Fruit fly (Drosophila melanogaster) whole organism, embryonic: ENCODE data around the gene Fic.

Source experiments
- B-H2 ChIP-seq: fragments of 200-800 bp; sonication (Bioruptor generic); optimal IDR thresholded peaks from 2 replicates; lab custom pipeline; 2018; ENCODE audit warnings: missing biosample characterization, mild to moderate bottlenecking, missing genetic modification characterization
- Bdp1 ChIP-seq: fragments of 200-800 bp; sonication (Bioruptor generic); optimal IDR thresholded peaks from 3 replicates; lab custom pipeline; 2016; ENCODE audit warnings: missing biosample characterization, missing genetic modification characterization
- Bgb ChIP-seq: fragments of 200-800 bp; sonication (Bioruptor generic); IDR thresholded peaks from 2 replicates; pipeline ENCODE4 v1.3.6; 2022; ENCODE audit warnings: missing biosample characterization, missing genetic modification characterization; ENCODE audit not compliant: partially characterized antibody
- CG11247 ChIP-seq: fragments of 200-800 bp; sonication (Bioruptor generic); IDR thresholded peaks from 2 replicates; pipeline ENCODE4 v1.3.6; 2022; ENCODE audit warnings: missing biosample characterization, missing genetic modification characterization
- CG11398 ChIP-seq: fragments of 200-800 bp; sonication (Bioruptor generic); optimal IDR thresholded peaks from 2 replicates; lab custom pipeline; 2016; ENCODE audit warnings: missing biosample characterization, missing genetic modification characterization
- CG11456 ChIP-seq: fragments of 200-800 bp; sonication (Bioruptor generic); IDR thresholded peaks from 3 replicates; pipeline ENCODE4 v1.3.6; 2022; ENCODE audit warnings: missing biosample characterization, missing genetic modification characterization
- CG12071 ChIP-seq: fragments of 200-800 bp; sonication (Bioruptor generic); optimal IDR thresholded peaks from 3 replicates; lab custom pipeline; 2018; ENCODE audit warnings: missing biosample characterization, mild to moderate bottlenecking, missing genetic modification characterization
- CG12236 ChIP-seq: fragments of 200-800 bp; sonication (Bioruptor generic); optimal IDR thresholded peaks from 2 replicates; lab custom pipeline; 2016; ENCODE audit warnings: missing biosample characterization, missing genetic modification characterization
- CG12391 ChIP-seq: fragments of 200-800 bp; sonication (Bioruptor generic); optimal IDR thresholded peaks from 3 replicates; lab custom pipeline; 2018; ENCODE audit warnings: missing biosample characterization, mild to moderate bottlenecking, missing genetic modification characterization, moderate library complexity
- CG12659 ChIP-seq: fragments of 200-800 bp; sonication (Bioruptor generic); optimal IDR thresholded peaks from 3 replicates; lab custom pipeline; 2017; ENCODE audit warnings: mild to moderate bottlenecking, missing biosample characterization, missing genetic modification reagents, missing genetic modification characterization
- CG12744 ChIP-seq: fragments of 200-800 bp; sonication (Bioruptor generic); optimal IDR thresholded peaks from 2 replicates; lab custom pipeline; 2016; ENCODE audit warnings: missing biosample characterization, missing genetic modification characterization
- CG12942 ChIP-seq: fragments of 200-800 bp; sonication (Bioruptor generic); optimal IDR thresholded peaks from 3 replicates; lab custom pipeline; 2016; ENCODE audit warnings: missing biosample characterization, missing genetic modification characterization
- CG14860 ChIP-seq: fragments of 200-800 bp; sonication (Bioruptor generic); IDR thresholded peaks from 3 replicates; pipeline ENCODE4 v1.3.6; 2022; ENCODE audit warnings: missing biosample characterization, missing genetic modification characterization; ENCODE audit not compliant: partially characterized antibody
- CG15073 ChIP-seq: fragments of 200-800 bp; sonication (Bioruptor generic); optimal IDR thresholded peaks from 2 replicates; lab custom pipeline; 2016; ENCODE audit warnings: missing biosample characterization, missing genetic modification characterization
- CG16779 ChIP-seq: fragments of 200-800 bp; sonication (Bioruptor generic); IDR thresholded peaks from 2 replicates; pipeline ENCODE4 v1.3.6; 2022; ENCODE audit warnings: missing biosample characterization, missing genetic modification characterization
- CG18262 ChIP-seq: fragments of 200-800 bp; optimal IDR thresholded peaks from 3 replicates; lab custom pipeline; 2019; ENCODE audit warnings: missing biosample characterization, mild to moderate bottlenecking, missing genetic modification characterization, moderate library complexity
- CG18619 ChIP-seq: fragments of 200-800 bp; sonication (Bioruptor generic); optimal IDR thresholded peaks from 3 replicates; lab custom pipeline; 2017; ENCODE audit warnings: missing biosample characterization, mild to moderate bottlenecking, missing genetic modification characterization
- CG2202 ChIP-seq: fragments of 200-800 bp; sonication (Bioruptor generic); optimal IDR thresholded peaks from 2 replicates; lab custom pipeline; 2018; ENCODE audit warnings: missing biosample characterization, mild to moderate bottlenecking, missing genetic modification characterization
- CG2889 ChIP-seq: fragments of 200-800 bp; sonication (Bioruptor generic); IDR thresholded peaks from 3 replicates; pipeline ENCODE4 v1.3.6; 2022; ENCODE audit warnings: missing biosample characterization, missing genetic modification characterization
- CG33557 ChIP-seq: fragments of 200-800 bp; sonication (Bioruptor generic); optimal IDR thresholded peaks from 2 replicates; lab custom pipeline; 2019; ENCODE audit warnings: missing biosample characterization, mild to moderate bottlenecking, missing genetic modification characterization, moderate library complexity
- CG4820 ChIP-seq: fragments of 200-800 bp; sonication (Bioruptor generic); optimal IDR thresholded peaks from 3 replicates; lab custom pipeline; 2016; ENCODE audit warnings: missing biosample characterization, missing genetic modification characterization
- CG7357 ChIP-seq: fragments of 200-800 bp; sonication (Bioruptor generic); IDR thresholded peaks from 3 replicates; pipeline ENCODE4 v1.3.6; 2022; ENCODE audit warnings: missing biosample characterization, missing genetic modification characterization
- CG7786 ChIP-seq: fragments of 200-800 bp; sonication (Bioruptor generic); optimal IDR thresholded peaks from 2 replicates; lab custom pipeline; 2016; ENCODE audit warnings: missing biosample characterization, missing genetic modification characterization
- CG8359 ChIP-seq: fragments of 200-800 bp; sonication (Bioruptor generic); optimal IDR thresholded peaks from 2 replicates; lab custom pipeline; 2017; ENCODE audit warnings: missing biosample characterization, mild to moderate bottlenecking, missing genetic modification characterization, borderline replicate concordance
- CG9215 ChIP-seq: fragments of 200-800 bp; sonication (Bioruptor generic); IDR thresholded peaks from 2 replicates; pipeline ENCODE4 v1.3.6; 2022; ENCODE audit warnings: missing biosample characterization, missing genetic modification characterization
- D19A ChIP-seq: fragments of 200-800 bp; optimal IDR thresholded peaks from 3 replicates; lab custom pipeline; 2019; ENCODE audit warnings: missing biosample characterization, mild to moderate bottlenecking, missing genetic modification characterization, moderate library complexity
- D19B ChIP-seq: fragments of 200-800 bp; sonication (Bioruptor generic); optimal IDR thresholded peaks from 2 replicates; lab custom pipeline; 2017; ENCODE audit warnings: missing biosample characterization, mild to moderate bottlenecking, missing genetic modification characterization
- GATAe ChIP-seq: fragments of 200-800 bp; sonication (Bioruptor generic); conservative IDR thresholded peaks from 2 replicates; pipeline ENCODE4 v1.3.6; 2022; ENCODE audit warnings: missing biosample characterization, missing genetic modification characterization
- Hey ChIP-seq: fragments of 200-800 bp; sonication (Bioruptor generic); optimal IDR thresholded peaks from 3 replicates; lab custom pipeline; 2018; ENCODE audit warnings: missing biosample characterization, mild to moderate bottlenecking, missing genetic modification characterization
- Hmx ChIP-seq: fragments of 200-800 bp; sonication (Bioruptor generic); optimal IDR thresholded peaks from 2 replicates; lab custom pipeline; 2016; ENCODE audit warnings: missing biosample characterization, missing genetic modification characterization
- Stat92E ChIP-seq, 3 experiments: fragments of >200 bp in 2 of 3; fragments of 200-800 bp in 1 of 3; sonication (Bioruptor generic) in 1 of 3; optimal IDR thresholded peaks; 2 replicates each; lab custom pipeline; 2017 to 2019; ENCODE audit warnings: missing biosample characterization in 3 of 3, missing genetic modification characterization in 3 of 3, mild to moderate bottlenecking in 1 of 3, moderate library complexity in 1 of 3
- TFAM ChIP-seq: fragments of 200-800 bp; sonication (Bioruptor generic); optimal IDR thresholded peaks from 2 replicates; lab custom pipeline; 2017; ENCODE audit warnings: missing biosample characterization, missing genetic modification characterization, inconsistent platforms
- Xrp1 ChIP-seq: fragments of 200-800 bp; sonication (Bioruptor generic); IDR thresholded peaks from 2 replicates; pipeline ENCODE4 v1.3.6; 2022; ENCODE audit warnings: missing biosample characterization, missing genetic modification characterization
- amos ChIP-seq: fragments of 200-800 bp; sonication (Bioruptor generic); IDR thresholded peaks from 2 replicates; pipeline ENCODE4 v1.3.6; 2022; ENCODE audit warnings: missing biosample characterization, missing genetic modification characterization; ENCODE audit not compliant: partially characterized antibody
- corto ChIP-seq: fragments of 200-800 bp; sonication (Bioruptor generic); optimal IDR thresholded peaks from 2 replicates; lab custom pipeline; 2016; ENCODE audit warnings: missing biosample characterization, mild to moderate bottlenecking, missing genetic modification characterization, moderate library complexity
- dati ChIP-seq: fragments of 200-800 bp; sonication (Bioruptor generic); IDR thresholded peaks from 2 replicates; pipeline ENCODE4 v1.3.6; 2022; ENCODE audit warnings: missing biosample characterization, missing genetic modification characterization
- eve ChIP-seq, 2 experiments: fragments of >200 bp; optimal IDR thresholded peaks; 2 replicates each; lab custom pipeline; 2017; ENCODE audit warnings: missing biosample characterization in 2 of 2, missing genetic modification characterization in 2 of 2
- exex ChIP-seq: fragments of 200-800 bp; sonication (Bioruptor generic); optimal IDR thresholded peaks from 4 replicates; lab custom pipeline; 2018; ENCODE audit warnings: missing biosample characterization, mild to moderate bottlenecking, missing genetic modification characterization, moderate library complexity
- eyg ChIP-seq: fragments of 200-800 bp; sonication (Bioruptor generic); optimal IDR thresholded peaks from 3 replicates; lab custom pipeline; 2016; ENCODE audit warnings: missing biosample characterization, missing genetic modification characterization
- fd102C ChIP-seq: fragments of 200-800 bp; sonication (Bioruptor generic); optimal IDR thresholded peaks from 2 replicates; lab custom pipeline; 2018; ENCODE audit warnings: missing biosample characterization, mild to moderate bottlenecking, missing genetic modification characterization, moderate library complexity
- gce ChIP-seq: fragments of 200-800 bp; sonication (Bioruptor generic); IDR thresholded peaks from 3 replicates; pipeline ENCODE4 v1.3.6; 2022; ENCODE audit warnings: missing biosample characterization, missing genetic modification characterization
- grau ChIP-seq: fragments of 200-800 bp; optimal IDR thresholded peaks from 3 replicates; lab custom pipeline; 2019; ENCODE audit warnings: missing biosample characterization, mild to moderate bottlenecking, missing genetic modification characterization, moderate library complexity
- gro ChIP-seq: fragments of 200-800 bp; sonication (Bioruptor generic); optimal IDR thresholded peaks from 2 replicates; lab custom pipeline; 2016; ENCODE audit warnings: missing biosample characterization, missing genetic modification characterization
- kah ChIP-seq: fragments of 200-800 bp; sonication (Bioruptor generic); optimal IDR thresholded peaks from 2 replicates; lab custom pipeline; 2018; ENCODE audit warnings: missing biosample characterization, mild to moderate bottlenecking, missing genetic modification characterization
- lov ChIP-seq, 2 experiments: fragments of 200-800 bp in 1 of 2; fragments of >200 bp in 1 of 2; sonication (Bioruptor generic) in 1 of 2; IDR thresholded peaks in 1 of 2; optimal IDR thresholded peaks in 1 of 2; 2 replicates in 1 of 2; 3 replicates in 1 of 2; pipeline versions ENCODE4 v1.3.6 to Lab custom; 2017 to 2022; ENCODE audit warnings: missing biosample characterization in 1 of 2, missing genetic modification characterization in 1 of 2
- nmo ChIP-seq: fragments of 200-800 bp; sonication (Bioruptor generic); optimal IDR thresholded peaks from 2 replicates; lab custom pipeline; 2018; ENCODE audit warnings: missing biosample characterization, mild to moderate bottlenecking, missing genetic modification characterization, moderate library complexity
- onecut ChIP-seq: fragments of 200-800 bp; sonication (Bioruptor generic); IDR thresholded peaks from 2 replicates; pipeline ENCODE4 v1.3.6; 2022; ENCODE audit warnings: missing biosample characterization, missing genetic modification characterization
- ranshi ChIP-seq: fragments of 200-800 bp; sonication (Bioruptor generic); IDR thresholded peaks from 2 replicates; pipeline ENCODE4 v1.3.6; 2022; ENCODE audit warnings: missing biosample characterization, missing genetic modification characterization
- so ChIP-seq: fragments of 200-800 bp; sonication (Bioruptor generic); IDR thresholded peaks from 3 replicates; pipeline ENCODE4 v1.3.6; 2022; ENCODE audit warnings: missing biosample characterization, missing genetic modification characterization
- sr ChIP-seq: fragments of 200-800 bp; sonication (Bioruptor generic); IDR thresholded peaks from 3 replicates; pipeline ENCODE4 v1.3.6; 2022; ENCODE audit warnings: missing biosample characterization, missing genetic modification characterization
- ttk ChIP-seq: fragments of 200-800 bp; sonication (Bioruptor generic); IDR thresholded peaks from 2 replicates; pipeline ENCODE4 v2.1.2; 2022; ENCODE audit warnings: missing biosample characterization, missing genetic modification characterization

Fic gene

dm6 chr2L:6467509-6467908 lies 43.4 kb downstream of the Fic start, which contains the start of gene HemK1 (continued):
- peak; percentile 42 for TF ChIP-seq CG12391 (tag; lab: Kevin White, UChicago)
- TF ChIP-seq exex (tag; lab: Kevin White, UChicago): peak; percentile 17
- no peak for TF ChIP-seq TFAM (GFP tag; lab: Kevin White, UChicago)
- TF ChIP-seq CG12659 (GFP tag; lab: Kevin White, UChicago): peak; percentile 72
- peak; percentile 70 for TF ChIP-seq Bgb (GFP tag; lab: Robert Waterston, UW)
- no peak for TF ChIP-seq CG12236 (GFP tag; lab: Kevin White, UChicago)
- no peak for TF ChIP-seq CG12942 (GFP tag; lab: Kevin White, UChicago)
- TF ChIP-seq ranshi (GFP tag; lab: Robert Waterston, UW): no peak
- peak; percentile 40 for TF ChIP-seq gro (GFP tag; lab: Kevin White, UChicago)
- TF ChIP-seq onecut (GFP tag; lab: Robert Waterston, UW): peak; percentile 78
- TF ChIP-seq GATAe (GFP tag; lab: Robert Waterston, UW): no peak
- no peak for TF ChIP-seq eve (GFP tag; optimal IDR thresholded peaks at IDR 0.05; lab: Kevin White, UChicago)
- TF ChIP-seq ttk (GFP tag; lab: Robert Waterston, UW): no peak
- no peak for TF ChIP-seq CG7786 (GFP tag; lab: Kevin White, UChicago)
- TF ChIP-seq grau: peak; percentile 21
- TF ChIP-seq amos (GFP tag; lab: Robert Waterston, UW): peak; percentile 58; the same call in 1 of the 2 replicates
- TF ChIP-seq D19B (GFP tag; lab: Kevin White, UChicago): no peak
- no peak for TF ChIP-seq CG8359 (GFP tag; lab: Kevin White, UChicago)
- TF ChIP-seq Hey: no peak
- TF ChIP-seq CG2202: no peak
- TF ChIP-seq D19A: no peak
- no peak for TF ChIP-seq CG12744 (GFP tag; lab: Kevin White, UChicago)
- no peak for TF ChIP-seq CG12071 (GFP tag; lab: Kevin White, UChicago)
- TF ChIP-seq fd102C (GFP tag; lab: Kevin White, UChicago): no peak
- TF ChIP-seq CG11247 (GFP tag; lab: Robert Waterston, UW): no peak
- no peak for TF ChIP-seq CG7357 (GFP tag; lab: Robert Waterston, UW)
- TF ChIP-seq Xrp1 (GFP tag; lab: Robert Waterston, UW): no peak
- no peak for TF ChIP-seq Bdp1 (GFP tag; lab: Kevin White, UChicago)
- TF ChIP-seq Stat92E (GFP tag; optimal IDR thresholded peaks at IDR 0.05; lab: Kevin White, UChicago): no peak
- peak; percentile 43 for TF ChIP-seq nmo
- no peak for TF ChIP-seq CG15073 (GFP tag; lab: Kevin White, UChicago)
- TF ChIP-seq CG4820 (GFP tag; lab: Kevin White, UChicago): no peak
- TF ChIP-seq dati (GFP tag; lab: Robert Waterston, UW): no peak
- TF ChIP-seq corto (GFP tag; lab: Kevin White, UChicago): no peak
- TF ChIP-seq lov (optimal IDR thresholded peaks at IDR 0.05; lab: Kevin White, UChicago): no peak
- no peak for TF ChIP-seq lov (GFP tag; IDR thresholded peaks at IDR 0.05; lab: Robert Waterston, UW)
- TF ChIP-seq CG18262: no peak
- TF ChIP-seq CG9215: no peak
- no peak for TF ChIP-seq CG18619
- TF ChIP-seq CG14860 (GFP tag; lab: Robert Waterston, UW): no peak
- no peak for TF ChIP-seq eyg (GFP tag; lab: Kevin White, UChicago)
- no peak for TF ChIP-seq CG11456 (GFP tag; lab: Robert Waterston, UW)
- TF ChIP-seq Hmx (GFP tag; lab: Kevin White, UChicago): no peak
- no peak for TF ChIP-seq CG16779 (GFP tag; lab: Robert Waterston, UW)
- no peak for TF ChIP-seq CG33557 (GFP tag; lab: Kevin White, UChicago)
- peak; percentile 33 for TF ChIP-seq kah (GFP tag; lab: Kevin White, UChicago)
- no peak for TF ChIP-seq sr
- TF ChIP-seq CG2889 (GFP tag; lab: Robert Waterston, UW): no peak
- no peak for TF ChIP-seq gce (GFP tag; lab: Robert Waterston, UW)
- TF ChIP-seq B-H2 (GFP tag; lab: Kevin White, UChicago): peak; percentile 28
- TF ChIP-seq CG11398: no peak
- TF ChIP-seq so (GFP tag; lab: Robert Waterston, UW): no peak
